Worm (Caenorhabditis elegans) whole organism, L3 larva: ENCODE results near the gene F25D1.3.

Source experiments
- R02D3.7 ChIP-seq: fragments of 150-350 bp; optimal IDR thresholded peaks from 2 replicates; lab custom pipeline; 2014; ENCODE audit warnings: missing biosample characterization, missing genetic modification characterization
- ZK546.5 ChIP-seq: sonication (generic microtip); optimal IDR thresholded peaks from 2 replicates; lab custom pipeline; 2017; ENCODE audit warnings: missing biosample characterization, missing genetic modification characterization
- aly-2 ChIP-seq: fragments of 150-350 bp; optimal IDR thresholded peaks from 2 replicates; lab custom pipeline; 2014; ENCODE audit warnings: missing biosample characterization, missing genetic modification characterization
- ama-1 ChIP-seq: fragments of 150-350 bp; optimal IDR thresholded peaks from 2 replicates; lab custom pipeline; 2018
- ceh-16 ChIP-seq: sonication (generic microtip); optimal IDR thresholded peaks from 2 replicates; lab custom pipeline; 2017; ENCODE audit warnings: missing biosample characterization, missing genetic modification characterization
- ceh-9 ChIP-seq: sonication (generic microtip); optimal IDR thresholded peaks from 2 replicates; lab custom pipeline; 2018; ENCODE audit warnings: missing biosample characterization, missing genetic modification characterization
- daf-12 ChIP-seq: fragments of 150-350 bp; optimal IDR thresholded peaks from 2 replicates; lab custom pipeline; 2014; ENCODE audit warnings: missing biosample characterization, missing genetic modification reagents, missing genetic modification characterization
- egl-27 ChIP-seq: sonication (generic microtip); optimal IDR thresholded peaks from 4 replicates; lab custom pipeline; 2017; ENCODE audit warnings: missing biosample characterization, missing genetic modification reagents, missing genetic modification characterization
- elt-2 ChIP-seq: sonication (generic microtip); optimal IDR thresholded peaks from 2 replicates; lab custom pipeline; 2016; ENCODE audit warnings: missing genetic modification reagents, mild to moderate bottlenecking, missing genetic modification characterization, missing compliant biosample characterization
- elt-3 ChIP-seq, 3 experiments: fragments of 150-350 bp in 1 of 3; sonication (generic microtip) in 2 of 3; optimal IDR thresholded peaks; 2 replicates in 2 of 3; 4 replicates in 1 of 3; lab custom pipeline; 2014 to 2017; ENCODE audit warnings: missing biosample characterization in 3 of 3, missing genetic modification characterization in 3 of 3
- eor-1 ChIP-seq, 2 experiments: fragments of 150-350 bp; optimal IDR thresholded peaks; 2 replicates each; lab custom pipeline; 2014 to 2018; ENCODE audit warnings: missing biosample characterization in 2 of 2, missing genetic modification characterization in 2 of 2
- fos-1 ChIP-seq: fragments of 150-350 bp; optimal IDR thresholded peaks from 2 replicates; lab custom pipeline; 2014; ENCODE audit warnings: missing biosample characterization, missing genetic modification characterization
- hmg-11 ChIP-seq: sonication (generic microtip); optimal IDR thresholded peaks from 2 replicates; lab custom pipeline; 2016; ENCODE audit warnings: missing genetic modification characterization, missing compliant biosample characterization
- jun-1 ChIP-seq: fragments of 150-350 bp; optimal IDR thresholded peaks from 2 replicates; lab custom pipeline; 2014; ENCODE audit warnings: missing biosample characterization, missing genetic modification reagents, missing genetic modification characterization
- lin-15B ChIP-seq: fragments of 150-350 bp; optimal IDR thresholded peaks from 2 replicates; lab custom pipeline; 2014; ENCODE audit warnings: missing biosample characterization, missing genetic modification characterization
- lin-39 ChIP-seq: fragments of 150-350 bp; optimal IDR thresholded peaks from 2 replicates; lab custom pipeline; 2018; ENCODE audit warnings: missing biosample characterization, missing genetic modification reagents, missing genetic modification characterization
- nfya-1 ChIP-seq: sonication (generic microtip); optimal IDR thresholded peaks from 2 replicates; lab custom pipeline; 2017; ENCODE audit warnings: missing genetic modification characterization, mild to moderate bottlenecking, missing compliant biosample characterization, antibody characterized with exemption, moderate library complexity; ENCODE audit not compliant: insufficient read depth
- nhr-11 ChIP-seq: fragments of 150-350 bp; optimal IDR thresholded peaks from 2 replicates; lab custom pipeline; 2014; ENCODE audit warnings: missing biosample characterization, missing genetic modification characterization
- nhr-12 ChIP-seq: fragments of 150-350 bp; optimal IDR thresholded peaks from 2 replicates; lab custom pipeline; 2014; ENCODE audit warnings: missing biosample characterization, missing genetic modification characterization
- nhr-237 ChIP-seq: fragments of 150-350 bp; optimal IDR thresholded peaks from 2 replicates; lab custom pipeline; 2014; ENCODE audit warnings: missing biosample characterization, missing genetic modification characterization
- nhr-25 ChIP-seq: sonication (generic microtip); optimal IDR thresholded peaks from 2 replicates; lab custom pipeline; 2017; ENCODE audit warnings: missing biosample characterization, missing genetic modification characterization
- nhr-28 ChIP-seq: fragments of 150-350 bp; optimal IDR thresholded peaks from 2 replicates; lab custom pipeline; 2014; ENCODE audit warnings: missing biosample characterization, missing genetic modification characterization
- nhr-67 ChIP-seq: fragments of 150-350 bp; optimal IDR thresholded peaks from 2 replicates; lab custom pipeline; 2014; ENCODE audit warnings: missing biosample characterization, missing genetic modification characterization
- nhr-76 ChIP-seq: fragments of 150-350 bp; sonication (generic microtip); optimal IDR thresholded peaks from 5 replicates; lab custom pipeline; 2014; ENCODE audit warnings: missing biosample characterization, missing genetic modification characterization
- nhr-77 ChIP-seq: fragments of 150-350 bp; optimal IDR thresholded peaks from 2 replicates; lab custom pipeline; 2014; ENCODE audit warnings: missing biosample characterization, missing genetic modification characterization
- pha-4 ChIP-seq: fragments of 150-350 bp; optimal IDR thresholded peaks from 2 replicates; lab custom pipeline; 2014; ENCODE audit warnings: missing biosample characterization, missing genetic modification reagents, missing genetic modification characterization
- pqm-1 ChIP-seq: fragments of 150-350 bp; optimal IDR thresholded peaks from 2 replicates; lab custom pipeline; 2017; ENCODE audit warnings: missing biosample characterization, missing genetic modification characterization, inconsistent platforms
- sea-2 ChIP-seq: fragments of 150-350 bp; sonication (generic microtip); optimal IDR thresholded peaks from 4 replicates; lab custom pipeline; 2014; ENCODE audit warnings: missing biosample characterization, missing genetic modification reagents, missing genetic modification characterization
- skn-1 ChIP-seq: fragments of 150-350 bp; optimal IDR thresholded peaks from 2 replicates; lab custom pipeline; 2014; ENCODE audit warnings: missing biosample characterization, missing genetic modification characterization
- snpc-4 ChIP-seq: fragments of 150-350 bp; optimal IDR thresholded peaks from 2 replicates; lab custom pipeline; 2014; ENCODE audit warnings: missing biosample characterization, missing genetic modification characterization
- tbx-2 ChIP-seq: sonication (generic microtip); optimal IDR thresholded peaks from 2 replicates; lab custom pipeline; 2016; ENCODE audit warnings: mild to moderate bottlenecking, missing genetic modification characterization, missing compliant biosample characterization
- unc-39 ChIP-seq: sonication (generic microtip); optimal IDR thresholded peaks from 4 replicates; lab custom pipeline; 2017; ENCODE audit warnings: missing biosample characterization, missing genetic modification characterization
- unc-62 ChIP-seq: fragments of 150-350 bp; sonication (generic microtip); optimal IDR thresholded peaks from 4 replicates; lab custom pipeline; 2014; ENCODE audit warnings: missing biosample characterization, missing genetic modification reagents, missing genetic modification characterization
- zag-1 ChIP-seq: fragments of 150-350 bp; optimal IDR thresholded peaks from 2 replicates; lab custom pipeline; 2014; ENCODE audit warnings: missing biosample characterization, missing genetic modification characterization
- ztf-4 ChIP-seq: fragments of 150-350 bp; optimal IDR thresholded peaks from 2 replicates; lab custom pipeline; 2014; ENCODE audit warnings: missing biosample characterization, missing genetic modification characterization

F25D1.3 gene

DNA sequence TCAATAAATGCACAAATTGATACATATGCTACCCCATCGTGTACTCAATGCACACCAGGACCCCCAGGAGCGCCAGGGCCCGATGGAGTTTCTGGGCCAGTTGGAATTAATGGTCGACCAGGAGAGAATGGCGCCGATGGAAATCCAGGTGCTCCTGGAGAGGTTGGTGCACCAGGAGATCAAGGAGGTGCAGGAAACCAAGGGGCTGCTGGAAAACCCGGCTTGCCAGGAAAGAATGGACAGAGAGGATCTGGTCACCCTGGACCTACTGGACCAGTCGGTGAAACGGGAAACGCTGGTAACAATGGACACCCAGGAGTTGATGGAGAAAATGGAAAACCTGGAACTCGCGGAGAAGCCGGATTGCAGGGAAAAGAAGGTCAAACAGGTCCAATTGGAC is 33.1 kb downstream of the F25D1.3 start:
- TF ChIP-seq eor-1 (tag; optimal IDR thresholded peaks at IDR 0.05; lab: Kevin White, UChicago), result no peak
- no peak for TF ChIP-seq ZK546.5
- no peak for TF ChIP-seq elt-2
- no peak for TF ChIP-seq tbx-2 (tag; lab: Kevin White, UChicago)
- no peak for TF ChIP-seq snpc-4 (tag; lab: Kevin White, UChicago)
- no peak for TF ChIP-seq nhr-25 (tag; lab: Kevin White, UChicago)
- no peak for TF ChIP-seq R02D3.7 (tag; lab: Kevin White, UChicago)
- no peak for TF ChIP-seq nhr-28
- TF ChIP-seq lin-15B, result no peak
- TF ChIP-seq ceh-16, result no peak
- TF ChIP-seq nhr-11 (tag; lab: Kevin White, UChicago), result no peak
- no peak for TF ChIP-seq nhr-67 (tag; lab: Kevin White, UChicago)
- TF ChIP-seq sea-2 (GFP tag; lab: Kevin White, UChicago), result no peak
- no peak for TF ChIP-seq pha-4 (tag; lab: Kevin White, UChicago)
- no peak for TF ChIP-seq nhr-77 (tag; lab: Kevin White, UChicago)
- TF ChIP-seq unc-39 (tag; lab: Kevin White, UChicago), result no peak
- no peak for TF ChIP-seq nhr-76 (tag; lab: Kevin White, UChicago)
- no peak for TF ChIP-seq daf-12 (tag; lab: Kevin White, UChicago)
- TF ChIP-seq ceh-9, result no peak

- TF ChIP-seq aly-2 (tag; lab: Kevin White, UChicago), result no peak
- no peak for TF ChIP-seq unc-39 (tag; lab: Kevin White, UChicago)
- peak; percentile 49 for TF ChIP-seq pqm-1 (tag; lab: Kevin White, UChicago)
- TF ChIP-seq egl-27 (tag; lab: Kevin White, UChicago), result no peak
- no peak for TF ChIP-seq eor-1 (tag; optimal IDR thresholded peaks at IDR 0.05; lab: Kevin White, UChicago)
- no peak for TF ChIP-seq lin-15B
- no peak for TF ChIP-seq nhr-12 (tag; lab: Kevin White, UChicago)
- TF ChIP-seq unc-62 (GFP tag; lab: Kevin White, UChicago), result no peak
- TF ChIP-seq ama-1 (lab: Kevin White, UChicago), result no peak
- no peak for TF ChIP-seq zag-1 (tag; lab: Kevin White, UChicago)
- TF ChIP-seq elt-2, result peak; percentile 81
- peak; percentile 27 for TF ChIP-seq skn-1 (tag; lab: Kevin White, UChicago)
- TF ChIP-seq lin-39 (tag; lab: Kevin White, UChicago), result no peak
- no peak for TF ChIP-seq nhr-76 (tag; lab: Kevin White, UChicago)
- TF ChIP-seq nhr-28, result no peak
Measured at ce11 chrV:10562817-10563216, 34.3 kb downstream of the F25D1.3 start.

DNA sequence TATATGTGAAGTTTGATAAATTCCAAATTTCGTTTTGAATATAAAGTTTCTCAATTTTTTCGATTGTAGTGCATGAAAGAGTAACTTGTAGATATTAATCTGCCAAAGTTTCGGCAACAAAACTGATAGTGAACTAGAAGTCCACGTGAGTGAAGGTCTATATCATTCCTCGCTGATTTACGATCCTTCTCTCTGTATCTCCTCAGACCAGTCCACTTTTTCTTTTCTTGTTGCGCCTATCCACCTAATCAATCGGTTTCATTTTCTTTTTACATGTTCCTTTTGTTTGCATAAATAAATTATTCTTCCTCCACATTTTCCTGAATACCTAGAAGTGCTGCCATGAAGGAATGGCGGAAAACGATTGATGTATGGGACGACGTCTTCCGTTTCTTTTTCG is 35.6 kb downstream of the F25D1.3 start:
- TF ChIP-seq nfya-1 (tag; lab: Kevin White, UChicago) (no peak), hmg-11 (no peak), nhr-28 (no peak), snpc-4 (tag; lab: Kevin White, UChicago) (no peak)

ce11 chrV:10564830-10565365 is 36.4 kb downstream of the F25D1.3 start, which contains the start of gene cat-4:
cat-4 (plus strand) TSS chrV:10564880.
- no peak for TF ChIP-seq lin-39 (tag; lab: Kevin White, UChicago)
- TF ChIP-seq elt-2, result peak; percentile 79
- no peak for TF ChIP-seq fos-1 (tag; lab: Kevin White, UChicago)
- peak; percentile 68 for TF ChIP-seq pqm-1 (tag; lab: Kevin White, UChicago)
- TF ChIP-seq eor-1 (tag; optimal IDR thresholded peaks at IDR 0.05; lab: Kevin White, UChicago), result no peak
- no peak for TF ChIP-seq nhr-237 (tag; lab: Kevin White, UChicago)
- no peak for TF ChIP-seq elt-3 (tag; optimal IDR thresholded peaks at IDR 0.05; lab: Kevin White, UChicago)
- TF ChIP-seq ztf-4, result no peak
- TF ChIP-seq ceh-16, result no peak
- no peak for TF ChIP-seq snpc-4 (tag; lab: Kevin White, UChicago)
- TF ChIP-seq jun-1, result peak; percentile 8
- TF ChIP-seq nhr-28, result no peak

ce11 chrV:10568496-10568895 is 40.0 kb downstream of the F25D1.3 start:
- TF ChIP-seq skn-1 (tag; lab: Kevin White, UChicago), result no peak
- no peak for TF ChIP-seq egl-27 (tag; lab: Kevin White, UChicago)
